Worm (Caenorhabditis elegans): ENCODE data around the gene idpa-2.

idpa-2 gene

ce11 chrII:8747246-8747938 is 45.1 kb downstream of the idpa-2 start (continued):
- TF ChIP-seq nhr-11 (tag; optimal IDR thresholded peaks at IDR 0.05) (peak; percentile 23), lin-38 (GFP tag; IDR thresholded peaks at IDR 0.05) (peak; percentile 58; the same call in 1 of the 2 replicates), daf-8 (GFP tag; IDR thresholded peaks at IDR 0.05) (no peak), rbr-2 (tag; optimal IDR thresholded peaks at IDR 0.05) (peak; percentile 14), lir-3 (tag; optimal IDR thresholded peaks at IDR 0.05) (no peak), cey-2 (tag; optimal IDR thresholded peaks at IDR 0.05; ENCODE audit: borderline replicate concordance, insufficient read depth) (no peak), mxl-3 (GFP tag; optimal IDR thresholded peaks at IDR 0.05) (peak; percentile 14), ceh-62 (tag; optimal IDR thresholded peaks at IDR 0.05) (no peak), fkh-10 (GFP tag; optimal IDR thresholded peaks at IDR 0.05) (no peak), nhr-25 (tag; optimal IDR thresholded peaks at IDR 0.05; ENCODE audit: borderline replicate concordance, insufficient read depth) (peak; percentile 67), tag-97 (GFP tag; IDR thresholded peaks at IDR 0.05) (no peak), Y48G9A.11 (GFP tag; IDR thresholded peaks at IDR 0.05) (no peak), lin-15B (tag; optimal IDR thresholded peaks at IDR 0.05) (no peak), arid-1 (GFP tag; conservative IDR thresholded peaks at IDR 0.05) (peak; percentile 71), ceh-28 (tag; optimal IDR thresholded peaks at IDR 0.05) (no peak), duxl-1 (tag; optimal IDR thresholded peaks at IDR 0.05; ENCODE audit: poor library complexity) (peak; percentile 83), ctbp-1 (GFP tag; IDR thresholded peaks at IDR 0.05) (no peak; the same call in none of the 2 replicates), fos-1 (tag; optimal IDR thresholded peaks at IDR 0.05) (peak; percentile 20), dpl-1 (GFP tag; optimal IDR thresholded peaks at IDR 0.05) (no peak), madf-9 (GFP tag; conservative IDR thresholded peaks at IDR 0.05) (no peak; the same call in 1 of the 2 replicates), F49E8.2 (tag; optimal IDR thresholded peaks at IDR 0.05; ENCODE audit: borderline replicate concordance) (no peak), unc-39 (tag; optimal IDR thresholded peaks at IDR 0.05) (no peak), nhr-237 (tag; optimal IDR thresholded peaks at IDR 0.05) (no peak), daf-12 (tag; optimal IDR thresholded peaks at IDR 0.05) (no peak), zip-11 (GFP tag; IDR thresholded peaks at IDR 0.05) (no peak), unc-62 (GFP tag; optimal IDR thresholded peaks at IDR 0.05 in 1 of 2) (no peak), unc-62 (tag; optimal IDR thresholded peaks at IDR 0.05) (no peak), dmd-6 (GFP tag; IDR thresholded peaks at IDR 0.05) (peak; percentile 52), Y105C5A.15 (GFP tag; IDR thresholded peaks at IDR 0.05) (0 out of 2 replicates have a peak, but pooled peaks have one; percentile 34), aly-2 (tag; optimal IDR thresholded peaks at IDR 0.05) (no peak), lim-7 (GFP tag; IDR thresholded peaks at IDR 0.05) (peak; percentile 60; the same call in 1 of the 2 replicates), nhr-10 (tag; optimal IDR thresholded peaks at IDR 0.05) (peak; percentile 65), lin-1 (GFP tag; IDR thresholded peaks at IDR 0.05) (peak; percentile 40; the same call in 1 of the 2 replicates), mxl-2 (GFP tag; conservative IDR thresholded peaks at IDR 0.05) (no peak), aha-1 (tag) (peak; percentile 93), mdt-29 (GFP tag; IDR thresholded peaks at IDR 0.05) (peak; percentile 48; the same call in 1 of the 2 replicates), lin-39 (tag; optimal IDR thresholded peaks at IDR 0.05) (no peak), nhr-76 (tag; optimal IDR thresholded peaks at IDR 0.05) (peak; percentile 4), egl-43 (GFP tag; IDR thresholded peaks at IDR 0.05) (0 out of 2 replicates have a peak, but pooled peaks have one; percentile 25), R02D3.7 (tag; optimal IDR thresholded peaks at IDR 0.05) (no peak), lin-13 (GFP tag; optimal IDR thresholded peaks at IDR 0.05) (no peak), nhr-6 (tag; optimal IDR thresholded peaks at IDR 0.05) (peak; percentile 30), hlh-30 (tag; optimal IDR thresholded peaks at IDR 0.05; ENCODE audit: insufficient read depth) (peak; percentile 9), spr-3 (GFP tag; optimal IDR thresholded peaks at IDR 0.05) (no peak), T26A8.4 (GFP tag; IDR thresholded peaks at IDR 0.05) (peak; percentile 82), egl-27 (tag; optimal IDR thresholded peaks at IDR 0.05) (no peak), hlh-11 (tag; optimal IDR thresholded peaks at IDR 0.05) (peak; percentile 70), mes-2 (tag; optimal IDR thresholded peaks at IDR 0.05; ENCODE audit: poor library complexity, severe bottlenecking) (peak; percentile 57), ama-1 (optimal IDR thresholded peaks at IDR 0.05) (peak; percentile 99), nhr-48 (tag; optimal IDR thresholded peaks at IDR 0.05) (peak; percentile 49)

Data from whole organism, L4 larva.